Fruit fly (Drosophila melanogaster): Measurements from ENCODE around the gene CG34452.

dm6 chr3L:15704250-15704985, 16.7 kb upstream of the CG34452 start:
- no peak for TF ChIP-seq h (optimal IDR thresholded peaks at IDR 0.05)
- no peak for TF ChIP-seq psq (optimal IDR thresholded peaks at IDR 0.05)
